Worm (Caenorhabditis elegans) whole organism, L4/young adult: ENCODE data around the gene F02D10.2.

ENCODE experiments used
- W03F9.2 ChIP-seq: fragments of 150-350 bp; optimal IDR thresholded peaks from 2 replicates; lab custom pipeline; 2014; ENCODE audit warnings: missing biosample characterization, missing genetic modification characterization
- him-1 ChIP-seq: sonication (generic microtip); optimal IDR thresholded peaks from 2 replicates; lab custom pipeline; 2016; ENCODE audit warnings: missing genotype, missing genetic modification reagents, missing genetic modification characterization, missing compliant biosample characterization

DNA sequence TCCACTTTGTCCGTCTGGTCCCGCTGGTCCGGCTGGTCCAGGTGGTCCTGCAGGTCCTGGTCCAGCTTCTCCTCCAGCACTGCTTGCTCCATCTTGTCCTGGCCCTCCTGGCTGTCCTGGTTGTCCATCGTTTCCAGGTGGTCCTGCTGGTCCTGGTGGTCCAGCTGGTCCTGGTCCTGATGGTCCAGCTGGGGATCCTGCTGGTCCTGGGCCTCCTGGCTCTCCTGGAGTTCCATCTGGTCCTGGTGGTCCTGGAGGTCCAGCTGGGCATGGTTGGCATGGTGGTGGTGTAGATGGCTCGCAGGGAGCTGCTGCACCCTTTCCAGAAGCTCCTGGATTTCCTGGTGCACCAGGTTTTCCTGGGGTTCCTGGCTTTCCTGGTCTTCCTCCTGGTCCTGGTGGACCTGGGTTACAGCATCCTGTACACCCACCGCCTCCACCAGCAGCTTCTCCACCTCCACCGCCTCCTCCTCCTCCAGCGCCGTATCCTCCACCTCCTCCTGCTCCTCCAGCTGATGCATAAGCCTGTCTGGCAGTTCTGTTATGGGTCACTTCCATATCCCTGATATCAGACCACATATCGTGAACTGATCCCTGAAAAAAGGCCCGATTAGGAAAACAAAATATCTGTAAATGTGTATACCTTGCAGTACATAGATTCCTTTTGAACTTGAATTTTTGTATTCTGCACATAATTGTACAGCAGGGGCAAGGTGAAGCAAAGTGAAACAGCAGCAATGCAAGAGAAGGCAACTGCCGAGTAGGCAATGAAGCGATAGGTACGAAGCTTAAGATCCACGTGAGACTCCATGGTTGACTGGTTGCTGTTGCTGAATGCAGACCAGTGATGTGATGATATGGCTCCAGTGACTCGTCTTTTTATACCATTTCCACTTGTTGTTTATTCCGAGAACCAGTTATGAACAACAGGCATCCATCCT lies 3.5 kb upstream of the F02D10.2 start, which contains the start of gene col-183:
- TF ChIP-seq him-1 (tag; lab: Kevin White, UChicago) (no peak), W03F9.2 (tag; lab: Kevin White, UChicago) (no peak)
